Fruit fly (Drosophila melanogaster) whole organism, wandering third instar larva: ENCODE results near the gene Prim2.

Source experiments
- Abd-B ChIP-seq: fragments of >200 bp; optimal IDR thresholded peaks from 2 replicates; lab custom pipeline; 2017; ENCODE audit warnings: missing biosample characterization, missing genetic modification characterization
- CG32264 ChIP-seq: fragments of 200-800 bp; sonication (Bioruptor generic); optimal IDR thresholded peaks from 2 replicates; lab custom pipeline; 2016; ENCODE audit warnings: missing biosample characterization, missing genetic modification characterization
- CG9705 ChIP-seq: fragments of 200-800 bp; sonication (Bioruptor generic); optimal IDR thresholded peaks from 2 replicates; lab custom pipeline; 2018; ENCODE audit warnings: missing biosample characterization, mild to moderate bottlenecking, missing genetic modification characterization
- Dfd ChIP-seq: fragments of >200 bp; optimal IDR thresholded peaks from 2 replicates; lab custom pipeline; 2017; ENCODE audit warnings: missing biosample characterization, missing genetic modification characterization
- Dif ChIP-seq: fragments of 200-275, 200-300 bp; sonication (Bioruptor generic); optimal IDR thresholded peaks from 2 replicates; lab custom pipeline; 2018; ENCODE audit warnings: missing biosample characterization, missing genetic modification characterization; ENCODE audit not compliant: partially characterized antibody
- GATAd ChIP-seq: sonication (Bioruptor generic); optimal IDR thresholded peaks from 2 replicates; lab custom pipeline; 2016; ENCODE audit warnings: missing biosample characterization, missing genetic modification characterization
- HLH106 ChIP-seq: fragments of 200-800 bp; optimal IDR thresholded peaks from 3 replicates; lab custom pipeline; 2019; ENCODE audit warnings: missing biosample characterization, mild to moderate bottlenecking, missing genetic modification characterization, moderate library complexity
- Hr78 ChIP-seq: fragments of >200 bp; optimal IDR thresholded peaks from 2 replicates; lab custom pipeline; 2017; ENCODE audit warnings: missing biosample characterization, missing genetic modification characterization
- Hr83 ChIP-seq: fragments of 200-300 bp; sonication (Bioruptor generic); optimal IDR thresholded peaks from 2 replicates; lab custom pipeline; 2016; ENCODE audit warnings: missing biosample characterization, mild to moderate bottlenecking, missing genetic modification characterization, moderate library complexity; ENCODE audit not compliant: poor library complexity, severe bottlenecking
- Jra ChIP-seq: sonication (Bioruptor generic); optimal IDR thresholded peaks from 2 replicates; lab custom pipeline; 2016; ENCODE audit warnings: missing biosample characterization, missing genetic modification characterization
- Mio ChIP-seq: sonication (Bioruptor generic); optimal IDR thresholded peaks from 2 replicates; lab custom pipeline; 2016; ENCODE audit warnings: missing biosample characterization, missing genetic modification characterization
- OdsH ChIP-seq: fragments of 200-800 bp; sonication (Bioruptor generic); optimal IDR thresholded peaks from 2 replicates; lab custom pipeline; 2016; ENCODE audit warnings: missing biosample characterization, mild to moderate bottlenecking, missing genetic modification characterization
- Rel ChIP-seq, 2 experiments: fragments of 200-800 bp; sonication (Bioruptor generic) in 1 of 2; optimal IDR thresholded peaks; 2 replicates in 1 of 2; 3 replicates in 1 of 2; lab custom pipeline; 2016 to 2019; ENCODE audit warnings: mild to moderate bottlenecking in 2 of 2, missing biosample characterization in 2 of 2, missing genetic modification characterization in 2 of 2, moderate library complexity in 1 of 2
- Sp1 ChIP-seq: fragments of 200-800 bp; sonication (Bioruptor generic); optimal IDR thresholded peaks from 3 replicates; lab custom pipeline; 2019; ENCODE audit warnings: missing biosample characterization, mild to moderate bottlenecking, missing genetic modification characterization, moderate library complexity
- Vsx2 ChIP-seq: fragments of 200-300, 225-300 bp; sonication (Bioruptor generic); optimal IDR thresholded peaks from 2 replicates; lab custom pipeline; 2018; ENCODE audit warnings: missing biosample characterization, missing genetic modification characterization; ENCODE audit not compliant: partially characterized antibody
- dl ChIP-seq, 2 experiments: fragments of 175-275, 200-275 bp in 1 of 2; fragments of 200-275 bp in 1 of 2; sonication (Bioruptor generic); optimal IDR thresholded peaks; lab custom pipeline; 2018; ENCODE audit warnings: mild to moderate bottlenecking in 2 of 2, missing biosample characterization in 2 of 2, missing genetic modification characterization in 2 of 2, moderate library complexity in 2 of 2; ENCODE audit not compliant: partially characterized antibody in 2 of 2, insufficient read depth in 1 of 2
- dsf ChIP-seq: sonication (Bioruptor generic); optimal IDR thresholded peaks from 2 replicates; lab custom pipeline; 2016; ENCODE audit warnings: missing biosample characterization, missing genetic modification characterization, borderline replicate concordance
- ey ChIP-seq: fragments of 200-800 bp; sonication (Bioruptor generic); optimal IDR thresholded peaks from 2 replicates; lab custom pipeline; 2016; ENCODE audit warnings: missing biosample characterization, missing genetic modification characterization
- foxo ChIP-seq, 2 experiments: fragments of 200-800 bp; sonication (Bioruptor generic); optimal IDR thresholded peaks; 2 replicates in 1 of 2; 3 replicates in 1 of 2; lab custom pipeline; 2016 to 2017; ENCODE audit warnings: missing biosample characterization in 2 of 2, missing genetic modification characterization in 2 of 2
- fru ChIP-seq: fragments of 200-800 bp; sonication (Bioruptor generic); optimal IDR thresholded peaks from 3 replicates; lab custom pipeline; 2016; ENCODE audit warnings: missing biosample characterization, mild to moderate bottlenecking, missing genetic modification characterization
- h ChIP-seq: fragments of 200-800 bp; sonication (Bioruptor generic); optimal IDR thresholded peaks from 3 replicates; lab custom pipeline; 2016; ENCODE audit warnings: missing biosample characterization, mild to moderate bottlenecking, missing genetic modification characterization
- lola ChIP-seq: fragments of >200 bp; optimal IDR thresholded peaks from 2 replicates; lab custom pipeline; 2017; ENCODE audit warnings: missing biosample characterization, missing genetic modification characterization
- pan ChIP-seq: fragments of >200 bp; optimal IDR thresholded peaks from 2 replicates; lab custom pipeline; 2017
- psq ChIP-seq: fragments of 200-800 bp; sonication (Bioruptor generic); optimal IDR thresholded peaks from 3 replicates; lab custom pipeline; 2017; ENCODE audit warnings: missing biosample characterization, mild to moderate bottlenecking, missing genetic modification characterization, moderate library complexity
- rgr ChIP-seq: fragments of 200-800 bp; sonication (Bioruptor generic); optimal IDR thresholded peaks from 3 replicates; lab custom pipeline; 2016; ENCODE audit warnings: missing biosample characterization, mild to moderate bottlenecking, missing genetic modification characterization
- sage ChIP-seq: fragments of 200-800 bp; sonication (Bioruptor generic); optimal IDR thresholded peaks from 2 replicates; lab custom pipeline; 2016; ENCODE audit warnings: missing biosample characterization, mild to moderate bottlenecking, missing genetic modification characterization
- sv ChIP-seq: fragments of 200-800 bp; sonication (Bioruptor generic); optimal IDR thresholded peaks from 3 replicates; lab custom pipeline; 2016; ENCODE audit warnings: missing biosample characterization, missing genetic modification characterization
- tai ChIP-seq: sonication (Bioruptor generic); optimal IDR thresholded peaks from 2 replicates; lab custom pipeline; 2016; ENCODE audit warnings: missing biosample characterization, missing genetic modification characterization
- usp ChIP-seq: fragments of >200 bp; optimal IDR thresholded peaks from 2 replicates; lab custom pipeline; 2017; ENCODE audit warnings: missing biosample characterization, missing genetic modification characterization
- woc ChIP-seq: sonication (Bioruptor generic); optimal IDR thresholded peaks from 2 replicates; lab custom pipeline; 2016; ENCODE audit warnings: missing biosample characterization, mild to moderate bottlenecking, missing genetic modification characterization

The Prim2 gene

dm6 chr3L:20358212-20358611, 3.2 kb downstream of the Prim2 start, which contains the start of gene CG5665:
Gene CG5665, plus strand, starts transcription at chr3L:20358512.
- TF ChIP-seq dsf (no peak), usp (GFP tag; lab: Kevin White, UChicago) (no peak), Hr83 (GFP tag; lab: Kevin White, UChicago) (no peak), CG32264 (GFP tag; lab: Kevin White, UChicago) (no peak), sage (no peak), Abd-B (GFP tag; lab: Kevin White, UChicago) (no peak), Dfd (GFP tag; lab: Kevin White, UChicago) (no peak), GATAd (GFP tag; lab: Kevin White, UChicago) (no peak), foxo (GFP tag; optimal IDR thresholded peaks at IDR 0.05; lab: Kevin White, UChicago) (no peak), dl (GFP tag; optimal IDR thresholded peaks at IDR 0.05; lab: Kevin White, UChicago; ENCODE audit: insufficient read depth in 1 of 2, partially characterized antibody in 2 of 2) (no peak), pan (no peak), Hr78 (GFP tag; lab: Kevin White, UChicago) (no peak), woc (GFP tag; lab: Kevin White, UChicago) (no peak), ey (GFP tag; lab: Kevin White, UChicago) (no peak), CG9705 (GFP tag; lab: Kevin White, UChicago) (no peak), tai (GFP tag; lab: Kevin White, UChicago) (no peak), OdsH (GFP tag; lab: Kevin White, UChicago) (no peak)

DNA sequence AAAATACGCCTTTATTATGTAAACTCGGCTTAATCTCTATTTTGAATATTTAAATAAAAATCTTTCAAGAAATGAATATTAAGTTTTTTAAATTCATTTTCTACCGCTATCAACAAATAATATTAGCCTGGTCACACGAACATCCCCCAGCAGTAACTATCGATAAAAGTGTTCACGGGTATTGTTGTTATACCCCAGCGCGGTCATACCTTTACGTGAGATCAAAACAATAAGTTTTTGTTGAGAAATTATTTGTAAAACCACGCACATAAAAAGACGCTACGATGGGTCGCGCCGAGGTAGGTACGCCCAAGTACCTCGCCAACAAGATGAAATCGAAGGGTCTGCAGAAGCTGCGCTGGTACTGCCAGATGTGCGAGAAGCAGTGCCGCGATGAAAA, 4.8 kb downstream of the Prim2 start, which contains the start of gene kin17:
kin17 (plus strand) TSS at position 195 of the 400 bp plus-strand sequence.
- TF ChIP-seq Abd-B (GFP tag; lab: Kevin White, UChicago) (no peak), Vsx2 (GFP tag; lab: Kevin White, UChicago) (peak; percentile 75), Rel (GFP tag; optimal IDR thresholded peaks at IDR 0.05; lab: Kevin White, UChicago) (no peak), Rel (tag; optimal IDR thresholded peaks at IDR 0.05; lab: Kevin White, UChicago) (peak; percentile 12)

DNA sequence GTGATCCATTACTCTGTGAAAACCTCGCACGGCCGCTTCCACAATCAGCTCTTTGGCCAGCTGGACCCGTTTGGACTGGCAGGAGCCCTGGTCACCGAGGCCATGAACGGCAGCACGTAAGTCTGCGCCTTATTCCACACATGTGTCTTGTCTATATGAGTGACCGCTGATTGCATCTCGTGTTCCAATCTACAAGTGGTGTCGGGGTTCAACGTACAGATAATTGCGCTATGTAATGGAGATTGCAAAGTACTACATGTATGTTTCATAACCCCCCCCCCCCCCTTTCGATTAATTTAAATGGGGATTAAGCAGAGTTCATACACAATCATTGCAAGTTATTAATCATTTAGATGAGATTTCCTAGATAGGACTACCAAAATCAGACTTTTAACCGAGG, 6.5 kb downstream of the Prim2 start:
- TF ChIP-seq CG32264 (GFP tag; lab: Kevin White, UChicago), result no peak
- no peak for TF ChIP-seq Rel (GFP tag; optimal IDR thresholded peaks at IDR 0.05; lab: Kevin White, UChicago)
- TF ChIP-seq Rel (tag; optimal IDR thresholded peaks at IDR 0.05; lab: Kevin White, UChicago), result peak; percentile 2
- no peak for TF ChIP-seq Vsx2 (GFP tag; lab: Kevin White, UChicago)
- no peak for TF ChIP-seq lola (GFP tag; lab: Kevin White, UChicago)
- TF ChIP-seq, all 38 proteins: peak for 1

DNA sequence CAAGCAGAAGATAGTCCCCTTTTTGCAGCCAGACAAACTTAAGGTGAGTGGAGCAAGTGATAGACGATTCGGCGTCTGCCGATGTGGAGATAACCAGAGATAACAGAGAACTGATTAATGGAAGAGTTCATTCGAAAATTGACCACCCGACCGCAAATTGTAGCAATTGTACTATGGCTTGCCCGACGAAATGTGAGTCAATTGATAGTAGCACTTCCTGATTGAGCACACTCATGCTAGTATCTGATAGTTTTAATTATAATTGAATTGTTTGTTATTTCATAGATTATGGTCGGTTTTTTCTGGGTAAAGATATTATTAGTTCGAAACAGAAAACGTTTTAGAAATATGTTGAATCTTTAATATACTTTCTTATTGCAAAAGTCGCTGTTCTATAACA, 7.0 kb downstream of the Prim2 start:
- TF ChIP-seq rgr (GFP tag; lab: Kevin White, UChicago), result no peak
- no peak for TF ChIP-seq sv (GFP tag; lab: Kevin White, UChicago)
- no peak for TF ChIP-seq psq (GFP tag; lab: Kevin White, UChicago)
- TF ChIP-seq lola (GFP tag; lab: Kevin White, UChicago), result no peak
- TF ChIP-seq Sp1 (GFP tag; lab: Kevin White, UChicago), result no peak
- TF ChIP-seq woc (GFP tag; lab: Kevin White, UChicago), result no peak
- TF ChIP-seq Dif, result no peak
- TF ChIP-seq Mio (GFP tag; lab: Kevin White, UChicago), result no peak
- TF ChIP-seq foxo (GFP tag; optimal IDR thresholded peaks at IDR 0.05; lab: Kevin White, UChicago), result no peak
- TF ChIP-seq sage, result no peak
- no peak for TF ChIP-seq HLH106
- TF ChIP-seq Rel (GFP tag; optimal IDR thresholded peaks at IDR 0.05; lab: Kevin White, UChicago), result no peak
- no peak for TF ChIP-seq Rel (tag; optimal IDR thresholded peaks at IDR 0.05; lab: Kevin White, UChicago)
- no peak for TF ChIP-seq dl (GFP tag; optimal IDR thresholded peaks at IDR 0.05; lab: Kevin White, UChicago; ENCODE audit: insufficient read depth in 1 of 2, partially characterized antibody in 2 of 2)
- no peak for TF ChIP-seq fru
- no peak for TF ChIP-seq CG32264 (GFP tag; lab: Kevin White, UChicago)
- no peak for TF ChIP-seq CG9705 (GFP tag; lab: Kevin White, UChicago)
- TF ChIP-seq Vsx2 (GFP tag; lab: Kevin White, UChicago), result no peak
- TF ChIP-seq Hr83 (GFP tag; lab: Kevin White, UChicago), result no peak
- no peak for TF ChIP-seq usp (GFP tag; lab: Kevin White, UChicago)

- no peak for TF ChIP-seq woc (GFP tag; lab: Kevin White, UChicago)
- no peak for TF ChIP-seq Jra (GFP tag; lab: Kevin White, UChicago)
- TF ChIP-seq lola (GFP tag; lab: Kevin White, UChicago), result no peak
- TF ChIP-seq OdsH (GFP tag; lab: Kevin White, UChicago), result peak; percentile 15
- TF ChIP-seq h (GFP tag; lab: Kevin White, UChicago), result peak; percentile 42
- peak; percentile 12 for TF ChIP-seq psq (GFP tag; lab: Kevin White, UChicago)
- no peak for TF ChIP-seq Hr78 (GFP tag; lab: Kevin White, UChicago)
- TF ChIP-seq rgr (GFP tag; lab: Kevin White, UChicago), result peak; percentile 13
- no peak for TF ChIP-seq sage
- peak; percentile 51 for TF ChIP-seq ey (GFP tag; lab: Kevin White, UChicago)
- no peak for TF ChIP-seq CG32264 (GFP tag; lab: Kevin White, UChicago)
- TF ChIP-seq fru, result peak; percentile 57
- TF ChIP-seq Hr83 (GFP tag; lab: Kevin White, UChicago), result peak; percentile 10
- TF ChIP-seq Rel (GFP tag; optimal IDR thresholded peaks at IDR 0.05; lab: Kevin White, UChicago), result no peak
- TF ChIP-seq Rel (tag; optimal IDR thresholded peaks at IDR 0.05; lab: Kevin White, UChicago), result peak; percentile 70
These were observed 7.6 kb downstream of the Prim2 start for dm6 chr3L:20353726-20354332.
